Fruit fly (Drosophila melanogaster) whole organism, embryonic: ENCODE measurements around the gene CG5509.

Experiments
- BEAF-32 ChIP-seq: fragments of 200-800 bp; sonication (Bioruptor generic); optimal IDR thresholded peaks from 3 replicates; lab custom pipeline; 2017; ENCODE audit warnings: missing biosample characterization, missing genetic modification characterization, mild to moderate bottlenecking, moderate library complexity, missing genetic modification reagents
- CG10209 ChIP-seq: fragments of 200-800 bp; sonication (Bioruptor generic); optimal IDR thresholded peaks from 3 replicates; lab custom pipeline; 2017; ENCODE audit warnings: missing biosample characterization, mild to moderate bottlenecking, missing genetic modification characterization, missing genetic modification reagents
- CG13287 ChIP-seq: fragments of 200-800 bp; sonication (Bioruptor generic); IDR thresholded peaks from 2 replicates; pipeline ENCODE4 v1.3.6; 2022; ENCODE audit warnings: missing biosample characterization, missing genetic modification characterization; ENCODE audit not compliant: partially characterized antibody
- CG13296 ChIP-seq: fragments of 200-800 bp; sonication (Bioruptor generic); optimal IDR thresholded peaks from 3 replicates; lab custom pipeline; 2018; ENCODE audit warnings: missing biosample characterization, mild to moderate bottlenecking, missing genetic modification characterization
- CG13424 ChIP-seq: fragments of 200-800 bp; sonication (Bioruptor generic); optimal IDR thresholded peaks from 2 replicates; lab custom pipeline; 2019; ENCODE audit warnings: missing biosample characterization, mild to moderate bottlenecking, missing genetic modification characterization, moderate library complexity
- CG15514 ChIP-seq: fragments of 200-800 bp; sonication (Bioruptor generic); optimal IDR thresholded peaks from 3 replicates; lab custom pipeline; 2017; ENCODE audit warnings: missing biosample characterization, missing genetic modification characterization, mild to moderate bottlenecking, moderate library complexity, missing genetic modification reagents
- CG15601 ChIP-seq: fragments of 200-800 bp; sonication (Bioruptor generic); optimal IDR thresholded peaks from 3 replicates; lab custom pipeline; 2019; ENCODE audit warnings: missing biosample characterization, mild to moderate bottlenecking, missing genetic modification characterization, moderate library complexity
- CG17361 ChIP-seq: fragments of 200-800 bp; sonication (Bioruptor generic); IDR thresholded peaks from 3 replicates; pipeline ENCODE4 v1.3.6; 2022; ENCODE audit warnings: missing biosample characterization, missing genetic modification characterization
- CG17385 ChIP-seq: fragments of 200-800 bp; sonication (Bioruptor generic); optimal IDR thresholded peaks from 3 replicates; lab custom pipeline; 2018; ENCODE audit warnings: missing biosample characterization, mild to moderate bottlenecking, missing genetic modification characterization
- CG30020 ChIP-seq: fragments of 200-800 bp; optimal IDR thresholded peaks from 2 replicates; lab custom pipeline; 2019; ENCODE audit warnings: missing biosample characterization, mild to moderate bottlenecking, missing genetic modification characterization, moderate library complexity
- CG3847 ChIP-seq: fragments of 200-800 bp; sonication (Bioruptor generic); IDR thresholded peaks from 2 replicates; pipeline ENCODE4 v1.3.6; 2022; ENCODE audit warnings: missing biosample characterization, missing genetic modification characterization
- CG6765 ChIP-seq: fragments of 200-800 bp; sonication (Bioruptor generic); optimal IDR thresholded peaks from 3 replicates; lab custom pipeline; 2017; ENCODE audit warnings: missing biosample characterization, mild to moderate bottlenecking, missing genetic modification characterization
- CG7556 ChIP-seq: fragments of 200-800 bp; sonication (Bioruptor generic); optimal IDR thresholded peaks from 2 replicates; lab custom pipeline; 2017; ENCODE audit warnings: missing biosample characterization, mild to moderate bottlenecking, missing genetic modification characterization
- CG7839 ChIP-seq: fragments of 200-800 bp; sonication (Bioruptor generic); optimal IDR thresholded peaks from 3 replicates; lab custom pipeline; 2018; ENCODE audit warnings: missing biosample characterization, mild to moderate bottlenecking, missing genetic modification characterization, moderate library complexity
- CG7963 ChIP-seq: fragments of 200-800 bp; sonication (Bioruptor generic); IDR thresholded peaks from 3 replicates; pipeline ENCODE4 v1.3.6; 2022; ENCODE audit warnings: missing biosample characterization, missing genetic modification characterization; ENCODE audit not compliant: partially characterized antibody
- Dek ChIP-seq: fragments of 200-800 bp; sonication (Bioruptor generic); optimal IDR thresholded peaks from 3 replicates; lab custom pipeline; 2019; ENCODE audit warnings: missing biosample characterization, mild to moderate bottlenecking, missing genetic modification characterization, moderate library complexity
- Dll ChIP-seq: fragments of 200-800 bp; sonication (Bioruptor generic); IDR thresholded peaks from 4 replicates; pipeline ENCODE4 v1.3.6; 2022; ENCODE audit warnings: missing biosample characterization, missing genetic modification characterization; ENCODE audit not compliant: partially characterized antibody
- Dp ChIP-seq: fragments of 200-800 bp; sonication (Bioruptor generic); optimal IDR thresholded peaks from 2 replicates; lab custom pipeline; 2018; ENCODE audit warnings: missing biosample characterization, mild to moderate bottlenecking, missing genetic modification characterization, moderate library complexity
- E2f2 ChIP-seq: fragments of 200-800 bp; sonication (Bioruptor generic); IDR thresholded peaks from 2 replicates; pipeline ENCODE4 v1.3.6; 2022; ENCODE audit warnings: missing biosample characterization, missing genetic modification characterization
- Fer3 ChIP-seq: fragments of 200-800 bp; sonication (Bioruptor generic); optimal IDR thresholded peaks from 2 replicates; lab custom pipeline; 2018; ENCODE audit warnings: missing biosample characterization, mild to moderate bottlenecking, missing genetic modification characterization, moderate library complexity
- Gug ChIP-seq: fragments of 200-800 bp; sonication (Bioruptor generic); IDR thresholded peaks from 4 replicates; pipeline ENCODE4 v1.3.6; 2022; ENCODE audit warnings: missing biosample characterization, missing genetic modification characterization
- HLH4C ChIP-seq: fragments of 200-800 bp; sonication (Bioruptor generic); IDR thresholded peaks from 3 replicates; pipeline ENCODE4 v1.3.6; 2022; ENCODE audit warnings: missing biosample characterization, missing genetic modification characterization; ENCODE audit not compliant: partially characterized antibody
- Hr78 ChIP-seq, 2 experiments: fragments of 200-800 bp in 1 of 2; fragments of >200 bp in 1 of 2; sonication (Bioruptor generic) in 1 of 2; optimal IDR thresholded peaks; 2 replicates each; lab custom pipeline; 2017 to 2019; ENCODE audit warnings: missing biosample characterization in 2 of 2, missing genetic modification characterization in 2 of 2, mild to moderate bottlenecking in 1 of 2, moderate library complexity in 1 of 2
- Jarid2 ChIP-seq: fragments of 200-800 bp; sonication (Bioruptor generic); optimal IDR thresholded peaks from 3 replicates; lab custom pipeline; 2017; ENCODE audit warnings: mild to moderate bottlenecking, missing biosample characterization, missing genetic modification reagents, missing genetic modification characterization
- Meics ChIP-seq: fragments of 200-800 bp; sonication (Bioruptor generic); optimal IDR thresholded peaks from 2 replicates; lab custom pipeline; 2017; ENCODE audit warnings: missing biosample characterization, mild to moderate bottlenecking, missing genetic modification characterization
- NC2β ChIP-seq: fragments of 200-800 bp; sonication (Bioruptor generic); optimal IDR thresholded peaks from 2 replicates; lab custom pipeline; 2016; ENCODE audit warnings: missing biosample characterization, missing genetic modification characterization
- NfI ChIP-seq: fragments of 200-800 bp; sonication (Bioruptor generic); optimal IDR thresholded peaks from 3 replicates; lab custom pipeline; 2018; ENCODE audit warnings: missing biosample characterization, mild to moderate bottlenecking, missing genetic modification characterization, moderate library complexity
- Pdp1 ChIP-seq, 2 experiments: fragments of 200-800 bp; sonication (Bioruptor generic); optimal IDR thresholded peaks; 3 replicates each; lab custom pipeline; 2016; ENCODE audit warnings: missing biosample characterization in 2 of 2, missing genetic modification characterization in 2 of 2, mild to moderate bottlenecking in 1 of 2, moderate library complexity in 1 of 2
- bowl ChIP-seq: fragments of 200-800 bp; sonication (Bioruptor generic); IDR thresholded peaks from 2 replicates; pipeline ENCODE4 v1.3.6; 2022; ENCODE audit warnings: missing biosample characterization, missing genetic modification characterization
- chinmo ChIP-seq: fragments of 200-800 bp; sonication (Bioruptor generic); IDR thresholded peaks from 4 replicates; pipeline ENCODE4 v1.3.6; 2022; ENCODE audit warnings: missing biosample characterization, missing genetic modification characterization; ENCODE audit not compliant: partially characterized antibody
- dan ChIP-seq: fragments of 200-800 bp; sonication (Bioruptor generic); IDR thresholded peaks from 2 replicates; pipeline ENCODE4 v1.3.6; 2022; ENCODE audit warnings: missing biosample characterization, missing genetic modification characterization
- exex ChIP-seq: fragments of 200-800 bp; sonication (Bioruptor generic); optimal IDR thresholded peaks from 4 replicates; lab custom pipeline; 2018; ENCODE audit warnings: missing biosample characterization, mild to moderate bottlenecking, missing genetic modification characterization, moderate library complexity
- ham ChIP-seq: fragments of 200-800 bp; sonication (Bioruptor generic); IDR thresholded peaks from 2 replicates; pipeline ENCODE4 v1.3.6; 2022; ENCODE audit warnings: missing biosample characterization, missing genetic modification characterization
- her ChIP-seq: fragments of 200-800 bp; sonication (Bioruptor generic); optimal IDR thresholded peaks from 2 replicates; lab custom pipeline; 2016; ENCODE audit warnings: missing biosample characterization, missing genetic modification characterization
- inv ChIP-seq: fragments of 200-800 bp; sonication (Bioruptor generic); IDR thresholded peaks from 2 replicates; pipeline ENCODE4 v1.3.6; 2022; ENCODE audit warnings: missing biosample characterization, missing genetic modification characterization; ENCODE audit not compliant: partially characterized antibody
- lbe ChIP-seq: fragments of 200-800 bp; sonication (Bioruptor generic); optimal IDR thresholded peaks from 2 replicates; lab custom pipeline; 2016; ENCODE audit warnings: missing biosample characterization, mild to moderate bottlenecking, missing genetic modification characterization
- mirr ChIP-seq: fragments of 200-800 bp; sonication (Bioruptor generic); optimal IDR thresholded peaks from 3 replicates; lab custom pipeline; 2018; ENCODE audit warnings: missing biosample characterization, mild to moderate bottlenecking, missing genetic modification characterization
- mld ChIP-seq: fragments of 200-800 bp; sonication (Bioruptor generic); IDR thresholded peaks from 3 replicates; pipeline ENCODE4 v1.3.6; 2022; ENCODE audit warnings: missing biosample characterization, missing genetic modification characterization; ENCODE audit not compliant: partially characterized antibody
- nerfin-2 ChIP-seq: fragments of 200-800 bp; sonication (Bioruptor generic); IDR thresholded peaks from 2 replicates; pipeline ENCODE4 v1.3.6; 2022; ENCODE audit warnings: missing biosample characterization, missing genetic modification characterization; ENCODE audit not compliant: partially characterized antibody
- pum ChIP-seq: fragments of 200-800 bp; sonication (Bioruptor generic); optimal IDR thresholded peaks from 2 replicates; lab custom pipeline; 2016; ENCODE audit warnings: missing biosample characterization, missing genetic modification characterization
- ranshi ChIP-seq: fragments of 200-800 bp; sonication (Bioruptor generic); IDR thresholded peaks from 2 replicates; pipeline ENCODE4 v1.3.6; 2022; ENCODE audit warnings: missing biosample characterization, missing genetic modification characterization
- repo ChIP-seq: fragments of 200-800 bp; sonication (Bioruptor generic); optimal IDR thresholded peaks from 2 replicates; lab custom pipeline; 2016; ENCODE audit warnings: missing biosample characterization, missing genetic modification characterization
- sens-2 ChIP-seq: fragments of 200-800 bp; sonication (Bioruptor generic); IDR thresholded peaks from 2 replicates; pipeline ENCODE4 v1.3.6; 2022; ENCODE audit warnings: missing biosample characterization, missing genetic modification characterization
- so ChIP-seq: fragments of 200-800 bp; sonication (Bioruptor generic); IDR thresholded peaks from 3 replicates; pipeline ENCODE4 v1.3.6; 2022; ENCODE audit warnings: missing biosample characterization, missing genetic modification characterization
- tna ChIP-seq: fragments of 200-800 bp; sonication (Bioruptor generic); IDR thresholded peaks from 2 replicates; pipeline ENCODE4 v1.3.6; 2022; ENCODE audit warnings: missing biosample characterization, missing genetic modification characterization; ENCODE audit not compliant: partially characterized antibody
- unc-4 ChIP-seq: fragments of 200-800 bp; sonication (Bioruptor generic); IDR thresholded peaks from 2 replicates; pipeline ENCODE4 v1.3.6; 2022; ENCODE audit warnings: missing biosample characterization, missing genetic modification characterization; ENCODE audit not compliant: partially characterized antibody

Gene CG5509

dm6 chr3R:12425510-12426309, 26.6 kb upstream of the CG5509 start, which contains the start of gene Pp1-87B (continued):
- TF ChIP-seq Hr78 (GFP tag; optimal IDR thresholded peaks at IDR 0.05; lab: Kevin White, UChicago) (no peak), CG15601 (tag; lab: Kevin White, UChicago) (no peak), mirr (peak; percentile 2), ham (GFP tag; lab: Robert Waterston, UW) (no peak), BEAF-32 (GFP tag; lab: Kevin White, UChicago) (peak; percentile 70), CG13424 (tag; lab: Kevin White, UChicago) (no peak), chinmo (GFP tag; lab: Robert Waterston, UW) (no peak), CG7963 (GFP tag; lab: Robert Waterston, UW) (no peak), bowl (GFP tag; lab: Robert Waterston, UW) (no peak), Dek (tag; lab: Kevin White, UChicago) (no peak), Gug (no peak), her (GFP tag; lab: Kevin White, UChicago) (no peak), Meics (peak; percentile 56), repo (no peak), CG7839 (tag; lab: Kevin White, UChicago) (no peak), Jarid2 (GFP tag; lab: Kevin White, UChicago) (no peak), sens-2 (GFP tag; lab: Robert Waterston, UW) (no peak)

dm6 chr3R:12426310-12426653, 26.0 kb upstream of the CG5509 start, which contains the start of gene NANS:
Gene NANS (plus strand): TSS chr3R:12426578.
- TF ChIP-seq dan (GFP tag; lab: Robert Waterston, UW), result no peak
- TF ChIP-seq nerfin-2 (GFP tag; lab: Robert Waterston, UW), result peak; percentile 38; the same call in 1 of the 2 replicates
- no peak for TF ChIP-seq pum (GFP tag; lab: Kevin White, UChicago)
- TF ChIP-seq HLH4C (GFP tag; lab: Robert Waterston, UW), result peak; percentile 41; the same call in 1 of the 3 replicates
- TF ChIP-seq inv (GFP tag; lab: Robert Waterston, UW), result 0 out of 2 replicates have a peak, but pooled peaks have one; percentile 4
- no peak for TF ChIP-seq CG30020 (tag; lab: Kevin White, UChicago)
- no peak for TF ChIP-seq Pdp1 (GFP tag; optimal IDR thresholded peaks at IDR 0.05; lab: Kevin White, UChicago)
- peak; percentile 20 for TF ChIP-seq CG17361 (GFP tag; lab: Robert Waterston, UW)
- no peak for TF ChIP-seq Jarid2 (GFP tag; lab: Kevin White, UChicago)
- TF ChIP-seq Fer3 (tag; lab: Kevin White, UChicago), result peak; percentile 9
- peak; percentile 57 for TF ChIP-seq E2f2
- peak; percentile 44; the same call in 1 of the 4 replicates for TF ChIP-seq Dll (GFP tag; lab: Robert Waterston, UW)
- peak; percentile 34 for TF ChIP-seq CG15514
- TF ChIP-seq CG10209, result no peak
- 0 out of 3 replicates have a peak, but pooled peaks have one; percentile 5 for TF ChIP-seq mld (GFP tag; lab: Robert Waterston, UW)
- no peak for TF ChIP-seq ranshi
- TF ChIP-seq Dp (GFP tag; lab: Kevin White, UChicago), result peak; percentile 27
- TF ChIP-seq NfI (GFP tag; lab: Kevin White, UChicago), result peak; percentile 8
- no peak for TF ChIP-seq CG7556
- TF ChIP-seq NC2β (GFP tag; lab: Kevin White, UChicago), result no peak
- no peak for TF ChIP-seq so
- TF ChIP-seq CG17385, result peak; percentile 21
- TF ChIP-seq CG13287 (GFP tag; lab: Robert Waterston, UW), result peak; percentile 18; the same call in 1 of the 2 replicates
- 0 out of 2 replicates have a peak, but pooled peaks have one; percentile 31 for TF ChIP-seq tna (GFP tag; lab: Robert Waterston, UW)
- TF ChIP-seq unc-4 (GFP tag; lab: Robert Waterston, UW), result 0 out of 2 replicates have a peak, but pooled peaks have one; percentile 27
- TF ChIP-seq CG6765 (GFP tag; lab: Kevin White, UChicago), result peak; percentile 3
- no peak for TF ChIP-seq exex (tag; lab: Kevin White, UChicago)
- TF ChIP-seq CG3847 (GFP tag; lab: Robert Waterston, UW), result no peak
- peak; percentile 5 for TF ChIP-seq CG13296 (GFP tag; lab: Kevin White, UChicago)
- TF ChIP-seq lbe (GFP tag; lab: Kevin White, UChicago), result peak; percentile 17
